Worm (Caenorhabditis elegans): ENCODE measurements around the gene F49F1.18.
"Not testable (repeated sequence)": the region's sequence is repeated elsewhere in the genome, so short reads cannot be mapped to it uniquely, and the experiment has no call there.

F49F1.18 gene

ce11 chrIV:4139022-4139421 lies 1.1 kb downstream of the F49F1.18 start, which contains the start of gene F49F1.10:
Gene F49F1.10, minus strand, starts transcription at chrIV:4139122.
- no peak for TF ChIP-seq flt-1 (GFP tag; IDR thresholded peaks at IDR 0.05)
- no peak for TF ChIP-seq ref-1 (GFP tag; conservative IDR thresholded peaks at IDR 0.05)
- TF ChIP-seq ztf-29 (GFP tag; IDR thresholded peaks at IDR 0.05): no peak
- TF ChIP-seq klf-2 (GFP tag; conservative IDR thresholded peaks at IDR 0.05): no peak
- TF ChIP-seq cog-1 (tag; optimal IDR thresholded peaks at IDR 0.05): no peak
- no peak for TF ChIP-seq tab-1 (GFP tag; IDR thresholded peaks at IDR 0.05)
- no peak for TF ChIP-seq T22C8.4 (GFP tag; IDR thresholded peaks at IDR 0.05)
- TF ChIP-seq med-1 (GFP tag; optimal IDR thresholded peaks at IDR 0.05; ENCODE audit: insufficient read depth): no peak
- TF ChIP-seq ztf-23 (GFP tag; IDR thresholded peaks at IDR 0.05): no peak

ce11 chrIV:4137472-4137871 lies 2.7 kb downstream of the F49F1.18 start, which contains the start of gene F49F1.9:
Gene F49F1.9, minus strand, starts transcription at chrIV:4137572.
- TF ChIP-seq ztf-23 (GFP tag; IDR thresholded peaks at IDR 0.05) (no peak), cog-1 (tag; optimal IDR thresholded peaks at IDR 0.05) (no peak), ref-1 (GFP tag; conservative IDR thresholded peaks at IDR 0.05) (no peak), tab-1 (GFP tag; IDR thresholded peaks at IDR 0.05) (no peak), T22C8.4 (GFP tag; IDR thresholded peaks at IDR 0.05) (no peak), med-1 (GFP tag; optimal IDR thresholded peaks at IDR 0.05; ENCODE audit: insufficient read depth) (no peak), ztf-29 (GFP tag; IDR thresholded peaks at IDR 0.05) (no peak), flt-1 (GFP tag; IDR thresholded peaks at IDR 0.05) (no peak), klf-2 (GFP tag; conservative IDR thresholded peaks at IDR 0.05) (no peak)

DNA sequence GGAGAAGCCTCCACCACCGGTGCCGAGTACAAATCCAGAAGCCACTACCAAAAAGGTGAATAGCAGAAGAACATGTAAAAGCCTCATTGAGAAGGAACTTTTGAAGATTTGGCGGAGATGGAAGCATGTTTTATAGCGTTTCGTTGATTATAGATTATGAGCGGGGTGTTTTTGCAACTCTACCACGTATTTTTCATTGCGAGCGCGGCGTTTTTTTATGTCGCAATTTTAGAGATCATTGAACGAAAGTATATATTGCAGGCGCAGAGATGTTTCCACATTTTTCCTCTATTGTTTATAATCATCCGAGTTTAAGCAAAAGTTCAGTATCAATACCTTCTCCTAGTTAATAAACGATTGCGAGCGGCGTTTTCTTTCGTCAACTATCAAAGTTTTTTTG lies 4.4 kb downstream of the F49F1.18 start, which contains the start of gene F49F1.17:
Gene F49F1.17 (minus strand): TSS at position 101 of the 400 bp plus-strand sequence.
- no peak for TF ChIP-seq ref-1 (GFP tag; conservative IDR thresholded peaks at IDR 0.05)
- no peak for TF ChIP-seq T22C8.4 (GFP tag; IDR thresholded peaks at IDR 0.05)
- TF ChIP-seq tab-1 (GFP tag; IDR thresholded peaks at IDR 0.05): no peak
- no peak for TF ChIP-seq ztf-23 (GFP tag; IDR thresholded peaks at IDR 0.05)
- no peak for TF ChIP-seq klf-2 (GFP tag; conservative IDR thresholded peaks at IDR 0.05)
- no peak for TF ChIP-seq cog-1 (tag; optimal IDR thresholded peaks at IDR 0.05)
- no peak for TF ChIP-seq ztf-29 (GFP tag; IDR thresholded peaks at IDR 0.05)
- no peak for TF ChIP-seq flt-1 (GFP tag; IDR thresholded peaks at IDR 0.05)
- TF ChIP-seq med-1 (GFP tag; optimal IDR thresholded peaks at IDR 0.05; ENCODE audit: insufficient read depth): no peak

- not testable (repeated sequence) for TF ChIP-seq med-1 (GFP tag; optimal IDR thresholded peaks at IDR 0.05; ENCODE audit: insufficient read depth); klf-2 (GFP tag; conservative IDR thresholded peaks at IDR 0.05); ztf-29 (GFP tag; IDR thresholded peaks at IDR 0.05)
Observed at ce11 chrIV:4125657-4126056, 14.5 kb downstream of the F49F1.18 start, which contains the start of gene F49F1.7. Gene F49F1.7, minus strand, starts transcription at chrIV:4125757.

ce11 chrIV:4123083-4123482 lies 17.1 kb downstream of the F49F1.18 start, which contains the start of gene mul-1:
Gene mul-1, minus strand, starts transcription at chrIV:4123166.
- TF ChIP-seq T22C8.4 (GFP tag; IDR thresholded peaks at IDR 0.05) (no peak), med-1 (GFP tag; optimal IDR thresholded peaks at IDR 0.05; ENCODE audit: insufficient read depth) (no peak), ref-1 (GFP tag; conservative IDR thresholded peaks at IDR 0.05) (no peak), ztf-29 (GFP tag; IDR thresholded peaks at IDR 0.05) (no peak), tab-1 (GFP tag; IDR thresholded peaks at IDR 0.05) (no peak), flt-1 (GFP tag; IDR thresholded peaks at IDR 0.05) (no peak), cog-1 (tag; optimal IDR thresholded peaks at IDR 0.05) (no peak)

DNA sequence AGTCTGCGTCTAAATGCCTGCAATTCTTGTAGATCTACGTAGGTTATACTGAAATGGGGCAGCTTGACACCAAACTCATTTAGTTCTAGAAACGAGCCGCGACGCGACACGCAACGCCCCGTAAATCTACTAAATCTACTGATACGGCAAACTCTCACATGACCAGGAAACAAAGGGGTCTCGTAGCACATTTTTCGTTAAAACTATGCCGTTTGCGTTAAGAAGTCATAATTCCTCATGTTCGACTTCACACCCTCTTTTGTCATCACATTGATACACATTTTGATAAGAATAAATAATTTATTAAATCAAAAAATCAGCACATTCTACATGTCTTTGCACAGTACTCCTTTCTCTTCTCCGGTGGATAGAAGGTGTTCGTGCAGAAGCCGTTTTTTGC lies 19.1 kb downstream of the F49F1.18 start:
- no peak for TF ChIP-seq ref-1 (GFP tag; conservative IDR thresholded peaks at IDR 0.05)
- no peak for TF ChIP-seq flt-1 (GFP tag; IDR thresholded peaks at IDR 0.05)
- TF ChIP-seq tab-1 (GFP tag; IDR thresholded peaks at IDR 0.05): no peak
- no peak for TF ChIP-seq ztf-29 (GFP tag; IDR thresholded peaks at IDR 0.05)
- TF ChIP-seq klf-2 (GFP tag; conservative IDR thresholded peaks at IDR 0.05): no peak
- TF ChIP-seq med-1 (GFP tag; optimal IDR thresholded peaks at IDR 0.05; ENCODE audit: insufficient read depth): no peak
- TF ChIP-seq T22C8.4 (GFP tag; IDR thresholded peaks at IDR 0.05): no peak
- TF ChIP-seq cog-1 (tag; optimal IDR thresholded peaks at IDR 0.05): no peak
- TF ChIP-seq ztf-23 (GFP tag; IDR thresholded peaks at IDR 0.05): no peak

DNA sequence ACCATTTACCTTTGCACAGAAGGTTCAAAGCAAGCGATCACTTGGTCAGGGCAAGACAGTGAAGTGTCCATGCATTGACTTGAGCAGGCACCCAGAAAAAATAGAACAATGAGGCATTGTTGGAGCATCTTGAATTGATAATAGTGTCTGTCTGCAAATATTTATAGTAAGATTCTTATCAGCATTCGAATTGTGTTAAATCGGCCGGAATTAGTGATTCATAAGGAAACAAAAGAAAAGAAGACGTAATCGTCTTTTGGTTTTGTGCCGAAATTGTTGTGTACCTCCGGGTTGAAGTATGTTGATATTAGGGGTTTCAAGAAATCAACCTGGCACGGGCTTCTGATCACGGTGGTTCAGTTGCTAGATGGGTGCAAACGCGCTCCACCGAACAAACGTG lies 19.9 kb downstream of the F49F1.18 start, which contains the start of gene F49F1.5:
Gene F49F1.5 (minus strand): TSS at position 153 of the 400 bp plus-strand sequence.
- no peak for TF ChIP-seq klf-2 (GFP tag; conservative IDR thresholded peaks at IDR 0.05)
- TF ChIP-seq med-1 (GFP tag; optimal IDR thresholded peaks at IDR 0.05; ENCODE audit: insufficient read depth): no peak
- no peak for TF ChIP-seq ztf-23 (GFP tag; IDR thresholded peaks at IDR 0.05)

DNA sequence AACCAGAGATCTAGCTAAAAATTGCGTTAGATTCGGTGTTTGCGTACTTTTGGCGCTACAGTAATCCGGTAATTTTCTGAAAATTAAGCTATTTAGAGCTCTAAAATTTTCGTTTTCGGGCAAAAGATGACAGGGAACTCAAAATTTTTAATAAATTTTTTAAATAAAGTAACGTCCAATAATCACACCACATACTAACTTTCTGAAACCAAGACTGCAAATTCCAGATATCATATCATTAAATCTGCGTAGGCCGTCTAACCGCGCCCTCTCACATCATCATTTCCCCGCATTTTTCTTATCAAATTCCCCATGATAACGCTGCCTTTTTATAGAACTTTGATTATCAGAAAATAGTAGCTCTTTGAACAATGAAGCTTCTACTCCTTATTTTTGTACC lies 22.7 kb downstream of the F49F1.18 start, which contains the start of gene drd-50:
Gene drd-50 (plus strand): TSS at position 301 of the 400 bp plus-strand sequence.
- TF ChIP-seq flt-1 (GFP tag; IDR thresholded peaks at IDR 0.05) (no peak), klf-2 (GFP tag; conservative IDR thresholded peaks at IDR 0.05) (no peak), med-1 (GFP tag; optimal IDR thresholded peaks at IDR 0.05; ENCODE audit: insufficient read depth) (no peak), ztf-29 (GFP tag; IDR thresholded peaks at IDR 0.05) (no peak), cog-1 (tag; optimal IDR thresholded peaks at IDR 0.05) (no peak), tab-1 (GFP tag; IDR thresholded peaks at IDR 0.05) (no peak), ztf-23 (GFP tag; IDR thresholded peaks at IDR 0.05) (no peak), T22C8.4 (GFP tag; IDR thresholded peaks at IDR 0.05) (no peak), ref-1 (GFP tag; conservative IDR thresholded peaks at IDR 0.05) (no peak)

DNA sequence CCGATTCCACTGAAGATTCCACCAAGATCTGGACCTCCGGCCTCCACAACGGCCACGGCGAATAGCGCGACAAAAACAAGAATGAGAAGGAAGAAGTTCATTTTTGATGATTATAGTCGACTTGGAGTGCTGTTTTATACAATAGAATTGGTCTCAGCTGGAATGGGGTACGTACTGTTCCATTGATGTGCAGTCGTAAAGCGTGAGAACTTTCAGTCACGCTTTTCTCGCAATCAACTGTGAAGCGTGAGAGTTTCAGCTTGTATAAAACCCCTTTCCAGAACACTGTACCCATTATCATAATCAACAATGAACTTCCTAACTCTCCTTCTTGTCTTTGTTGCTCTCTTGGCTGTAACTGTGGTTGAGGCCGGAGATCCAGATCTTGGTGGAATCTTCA lies 24.5 kb downstream of the F49F1.18 start, which contains the start of the genes F49F1.4 and F49F1.2:
Gene F49F1.4 (minus strand): TSS at position 101 of the 400 bp plus-strand sequence.
Gene F49F1.2 (plus strand): TSS at position 310 of the 400 bp plus-strand sequence.
- no peak for TF ChIP-seq ref-1 (GFP tag; conservative IDR thresholded peaks at IDR 0.05)
- no peak for TF ChIP-seq ztf-29 (GFP tag; IDR thresholded peaks at IDR 0.05)
- TF ChIP-seq med-1 (GFP tag; optimal IDR thresholded peaks at IDR 0.05; ENCODE audit: insufficient read depth): no peak

ce11 chrIV:4114526-4114925 lies 25.6 kb downstream of the F49F1.18 start, which contains the start of gene F49F1.15:
Gene F49F1.15, minus strand, starts transcription at chrIV:4114626.
- TF ChIP-seq T22C8.4 (GFP tag; IDR thresholded peaks at IDR 0.05): no peak
- TF ChIP-seq flt-1 (GFP tag; IDR thresholded peaks at IDR 0.05): no peak
- TF ChIP-seq klf-2 (GFP tag; conservative IDR thresholded peaks at IDR 0.05): no peak
- no peak for TF ChIP-seq med-1 (GFP tag; optimal IDR thresholded peaks at IDR 0.05; ENCODE audit: insufficient read depth)
- no peak for TF ChIP-seq tab-1 (GFP tag; IDR thresholded peaks at IDR 0.05)
- TF ChIP-seq ztf-29 (GFP tag; IDR thresholded peaks at IDR 0.05): no peak
- no peak for TF ChIP-seq cog-1 (tag; optimal IDR thresholded peaks at IDR 0.05)
- TF ChIP-seq ref-1 (GFP tag; conservative IDR thresholded peaks at IDR 0.05): no peak
- TF ChIP-seq ztf-23 (GFP tag; IDR thresholded peaks at IDR 0.05): no peak

Measured in whole organism, midembryonic.